Worm (Caenorhabditis elegans): ENCODE measurements around the gene ampd-1.

The ampd-1 gene

ce11 chrII:5225284-5225683 is 22.2 kb downstream of the ampd-1 start, which contains the start of gene dsh-1 (continued):
- TF ChIP-seq tbx-9 (tag; optimal IDR thresholded peaks at IDR 0.05; ENCODE audit: borderline replicate concordance) (no peak), B0261.1 (tag; optimal IDR thresholded peaks at IDR 0.05) (no peak), pha-4 (tag; optimal IDR thresholded peaks at IDR 0.05) (no peak), ceh-79 (tag; optimal IDR thresholded peaks at IDR 0.05) (no peak), tbp1 (GFP tag; optimal IDR thresholded peaks at IDR 0.05) (no peak), mcd-1 (GFP tag; IDR thresholded peaks at IDR 0.05) (no peak)

ce11 chrII:5226309-5226708 is 23.2 kb downstream of the ampd-1 start:
- TF ChIP-seq hmg-1.2 (GFP tag; IDR thresholded peaks at IDR 0.05): peak; percentile 36; the same call in 1 of the 2 replicates
- 0 out of 2 replicates have a peak, but pooled peaks have one; percentile 43 for TF ChIP-seq nfyb-1 (GFP tag; IDR thresholded peaks at IDR 0.05)
- TF ChIP-seq rcor-1 (GFP tag; IDR thresholded peaks at IDR 0.05): no peak

- no peak for TF ChIP-seq attf-6 (GFP tag; IDR thresholded peaks at IDR 0.05)
- no peak for TF ChIP-seq tlf-1 (GFP tag; optimal IDR thresholded peaks at IDR 0.05)
- no peak for TF ChIP-seq cebp-1 (GFP tag; IDR thresholded peaks at IDR 0.05)
- TF ChIP-seq cebp-1 (tag; optimal IDR thresholded peaks at IDR 0.05): peak; percentile 21
- TF ChIP-seq fkh-3 (tag; optimal IDR thresholded peaks at IDR 0.05): no peak
- TF ChIP-seq Y53G8AR.9 (GFP tag; conservative IDR thresholded peaks at IDR 0.05): no peak
- TF ChIP-seq gei-17 (GFP tag; optimal IDR thresholded peaks at IDR 0.05): no peak
- TF ChIP-seq bed-1 (GFP tag; IDR thresholded peaks at IDR 0.05): no peak
- peak; percentile 77 for TF ChIP-seq hmg-1.2 (GFP tag; IDR thresholded peaks at IDR 0.05)
- TF ChIP-seq B0336.3 (GFP tag; IDR thresholded peaks at IDR 0.05): 0 out of 2 replicates have a peak, but pooled peaks have one; percentile 21
- peak; percentile 55 for TF ChIP-seq nhr-80 (tag; optimal IDR thresholded peaks at IDR 0.05)
- no peak for TF ChIP-seq nfya-1 (tag; optimal IDR thresholded peaks at IDR 0.05; ENCODE audit: borderline replicate concordance, insufficient read depth)
- no peak for TF ChIP-seq madf-8 (GFP tag; conservative IDR thresholded peaks at IDR 0.05)
- no peak for TF ChIP-seq tbp1 (GFP tag; optimal IDR thresholded peaks at IDR 0.05)
- TF ChIP-seq zim-3 (tag; optimal IDR thresholded peaks at IDR 0.05): no peak
Observed at ce11 chrII:5227768-5228167, 24.6 kb downstream of the ampd-1 start.

DNA sequence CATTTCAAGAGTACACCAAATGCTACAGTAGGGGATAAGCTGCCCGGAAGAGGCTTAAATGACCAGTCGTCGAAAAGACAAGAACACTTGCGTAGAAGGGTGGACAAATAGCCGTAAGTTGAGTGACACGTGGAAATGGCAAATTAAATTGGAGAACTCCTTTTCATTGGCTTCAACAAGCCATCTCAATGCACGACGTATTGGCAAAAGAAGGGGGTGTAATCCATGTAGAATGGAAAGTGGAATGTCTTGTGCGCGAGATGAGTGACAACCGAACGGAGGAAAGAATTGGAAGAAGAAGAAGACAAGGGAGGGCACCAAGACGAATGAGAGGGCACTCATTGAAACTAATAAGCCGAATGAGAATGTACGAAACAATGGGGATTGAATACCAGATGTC is 25.5 kb downstream of the ampd-1 start:
- TF ChIP-seq ztf-25 (GFP tag; IDR thresholded peaks at IDR 0.05) (no peak), F37B4.10 (GFP tag; IDR thresholded peaks at IDR 0.05) (no peak), B0035.1 (tag; optimal IDR thresholded peaks at IDR 0.05) (no peak), nhr-179 (tag; optimal IDR thresholded peaks at IDR 0.05) (no peak), Y56A3A.18 (GFP tag; IDR thresholded peaks at IDR 0.05) (no peak), F55B11.4 (tag; optimal IDR thresholded peaks at IDR 0.05; ENCODE audit: borderline replicate concordance, insufficient read depth) (no peak), tbx-9 (tag; optimal IDR thresholded peaks at IDR 0.05; ENCODE audit: borderline replicate concordance) (no peak), somi-1 (GFP tag; optimal IDR thresholded peaks at IDR 0.05) (no peak)

- TF ChIP-seq ceh-27 (GFP tag; optimal IDR thresholded peaks at IDR 0.05) (no peak), let-526 (GFP tag; IDR thresholded peaks at IDR 0.05) (no peak), Y53G8AR.9 (GFP tag; conservative IDR thresholded peaks at IDR 0.05) (no peak), egl-18 (GFP tag; IDR thresholded peaks at IDR 0.05) (0 out of 2 replicates have a peak, but pooled peaks have one; percentile 50), die-1 (tag; optimal IDR thresholded peaks at IDR 0.05) (no peak), ccch-3 (GFP tag; optimal IDR thresholded peaks at IDR 0.05) (no peak)
Observed at ce11 chrII:5229596-5229995, 26.5 kb downstream of the ampd-1 start, which contains the start of gene EGAP2.2. EGAP2.2 (plus strand) TSS chrII:5229896.
